Worm (Caenorhabditis elegans): ENCODE data around the gene pals-16.

DNA sequence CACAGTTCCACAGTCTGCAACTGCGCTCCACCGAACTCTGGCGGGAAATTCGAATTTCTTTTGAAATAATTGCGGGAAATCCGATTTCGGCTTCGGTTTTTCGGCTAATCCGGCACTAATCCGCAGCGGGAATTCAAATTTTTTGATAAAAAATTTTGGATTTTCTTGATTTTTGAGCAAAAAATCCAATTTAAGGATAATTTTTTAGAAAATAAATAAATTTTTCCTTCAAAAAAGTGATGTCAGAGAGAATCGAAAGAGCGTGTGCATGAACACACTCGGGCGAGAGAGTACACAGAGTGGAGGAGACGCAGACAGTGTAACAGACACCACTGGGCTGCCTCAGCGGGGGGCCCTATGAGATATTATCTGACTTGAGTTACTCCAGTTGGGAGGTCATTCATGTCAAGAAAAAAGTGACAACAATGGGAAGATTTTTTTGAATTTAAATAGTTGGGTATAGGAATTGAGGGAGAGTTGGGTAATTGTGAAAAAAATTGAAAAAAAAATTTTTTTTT, 30.2 kb downstream of the pals-16 start:
- TF ChIP-seq ref-1 (GFP tag; conservative IDR thresholded peaks at IDR 0.05) (no peak), flt-1 (GFP tag; IDR thresholded peaks at IDR 0.05) (no peak), ztf-29 (GFP tag; IDR thresholded peaks at IDR 0.05) (no peak), klf-2 (GFP tag; conservative IDR thresholded peaks at IDR 0.05) (no peak), cog-1 (tag; optimal IDR thresholded peaks at IDR 0.05) (no peak), med-1 (GFP tag; optimal IDR thresholded peaks at IDR 0.05; ENCODE audit: insufficient read depth) (no peak), tab-1 (GFP tag; IDR thresholded peaks at IDR 0.05) (no peak), T22C8.4 (GFP tag; IDR thresholded peaks at IDR 0.05) (no peak)

Measured in whole organism, midembryonic.